Worm (Caenorhabditis elegans) whole organism, L4 larva: ENCODE data around the gene ints-5.

Experiments
- T20F7.1 ChIP-seq: fragments of 200-800 bp; sonication (Bioruptor generic); optimal IDR thresholded peaks from 2 replicates; lab custom pipeline; 2018; ENCODE audit warnings: mild to moderate bottlenecking, missing genetic modification characterization, missing compliant biosample characterization
- ZK546.5 ChIP-seq, 2 experiments: sonication (generic microtip); optimal IDR thresholded peaks; 2 replicates each; lab custom pipeline; 2017; ENCODE audit warnings: missing biosample characterization in 2 of 2, missing genetic modification characterization in 2 of 2
- ama-1 ChIP-seq: fragments of 150-350 bp; optimal IDR thresholded peaks from 2 replicates; lab custom pipeline; 2014; ENCODE audit warnings: inconsistent platforms, mixed read lengths
- egl-27 ChIP-seq: sonication (generic microtip); optimal IDR thresholded peaks from 3 replicates; lab custom pipeline; 2017; ENCODE audit warnings: missing biosample characterization, missing genetic modification reagents, missing genetic modification characterization
- fkh-10 ChIP-seq: fragments of 150-350 bp; optimal IDR thresholded peaks from 2 replicates; lab custom pipeline; 2014; ENCODE audit warnings: missing biosample characterization, missing genetic modification reagents, missing genetic modification characterization

DNA sequence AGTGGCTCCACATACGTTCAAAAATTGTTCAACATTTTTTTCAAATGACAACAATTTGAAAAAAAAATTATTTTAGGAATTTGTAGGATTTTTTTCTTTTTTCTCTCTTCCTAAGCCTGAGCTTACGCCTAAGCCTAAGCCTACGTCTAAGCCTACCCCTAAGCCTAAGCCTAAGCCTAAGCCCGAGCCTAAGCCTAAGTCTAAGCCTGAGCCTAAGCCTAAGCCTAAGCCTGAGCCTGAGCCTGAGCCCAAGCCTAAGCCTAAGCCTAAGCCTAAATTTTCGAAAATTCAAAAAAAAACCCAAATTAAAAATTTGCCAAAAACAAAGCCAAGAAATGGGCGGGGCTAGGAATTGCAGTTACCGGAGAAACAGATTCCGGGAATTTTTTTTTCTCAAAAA is 64.0 kb downstream of the ints-5 start:
- no peak for TF ChIP-seq ama-1
- no peak for TF ChIP-seq egl-27 (tag; lab: Kevin White, UChicago)
- no peak for TF ChIP-seq T20F7.1
- TF ChIP-seq fkh-10, result no peak
- no peak for TF ChIP-seq ZK546.5 (tag; optimal IDR thresholded peaks at IDR 0.05; lab: Kevin White, UChicago)
